Worm (Caenorhabditis elegans): ENCODE results near the gene srx-105.

The srx-105 gene

ce11 chrII:3701305-3701704 lies at the start of gene srx-105:
Gene srx-105 (minus strand): TSS chrII:3701405.
- TF ChIP-seq nhr-67 (tag; optimal IDR thresholded peaks at IDR 0.05), result no peak
- no peak for TF ChIP-seq ceh-16 (tag; optimal IDR thresholded peaks at IDR 0.05)
- TF ChIP-seq daf-12 (tag; optimal IDR thresholded peaks at IDR 0.05), result no peak
- no peak for TF ChIP-seq pqm-1 (tag; optimal IDR thresholded peaks at IDR 0.05)
- no peak for TF ChIP-seq nfya-1 (tag; optimal IDR thresholded peaks at IDR 0.05; ENCODE audit: insufficient read depth)
- TF ChIP-seq skn-1 (tag; optimal IDR thresholded peaks at IDR 0.05), result no peak
- TF ChIP-seq nhr-77 (tag; optimal IDR thresholded peaks at IDR 0.05), result no peak
- TF ChIP-seq mdl-1 (tag; optimal IDR thresholded peaks at IDR 0.05), result no peak
- TF ChIP-seq nhr-237 (tag; optimal IDR thresholded peaks at IDR 0.05), result no peak
- TF ChIP-seq nhr-12 (tag; optimal IDR thresholded peaks at IDR 0.05), result no peak
- no peak for TF ChIP-seq fkh-2 (tag; optimal IDR thresholded peaks at IDR 0.05)
- TF ChIP-seq unc-62 (GFP tag; optimal IDR thresholded peaks at IDR 0.05), result no peak
- no peak for TF ChIP-seq unc-39 (tag; optimal IDR thresholded peaks at IDR 0.05)
- TF ChIP-seq elt-1 (tag; optimal IDR thresholded peaks at IDR 0.05), result no peak
- no peak for TF ChIP-seq ZK546.5 (tag; optimal IDR thresholded peaks at IDR 0.05)
- TF ChIP-seq R02D3.7 (tag; optimal IDR thresholded peaks at IDR 0.05), result no peak
- TF ChIP-seq ama-1 (optimal IDR thresholded peaks at IDR 0.05), result no peak
- TF ChIP-seq elt-3 (tag; optimal IDR thresholded peaks at IDR 0.05), result no peak
- no peak for TF ChIP-seq fkh-10 (GFP tag; optimal IDR thresholded peaks at IDR 0.05)

- no peak for TF ChIP-seq nhr-67 (tag; optimal IDR thresholded peaks at IDR 0.05)
- TF ChIP-seq fos-1 (tag; optimal IDR thresholded peaks at IDR 0.05), result no peak
- TF ChIP-seq nfya-1 (tag; optimal IDR thresholded peaks at IDR 0.05; ENCODE audit: insufficient read depth), result no peak
- no peak for TF ChIP-seq jun-1 (tag; optimal IDR thresholded peaks at IDR 0.05)
- no peak for TF ChIP-seq nhr-28 (tag; optimal IDR thresholded peaks at IDR 0.05)
- no peak for TF ChIP-seq ama-1 (optimal IDR thresholded peaks at IDR 0.05)
- no peak for TF ChIP-seq zag-1 (tag; optimal IDR thresholded peaks at IDR 0.05)
- TF ChIP-seq eor-1 (tag; optimal IDR thresholded peaks at IDR 0.05), result no peak
- no peak for TF ChIP-seq ceh-82 (tag; optimal IDR thresholded peaks at IDR 0.05)
- TF ChIP-seq nhr-77 (tag; optimal IDR thresholded peaks at IDR 0.05), result no peak
- TF ChIP-seq nhr-23 (tag; optimal IDR thresholded peaks at IDR 0.05), result no peak
- TF ChIP-seq nhr-25 (tag; optimal IDR thresholded peaks at IDR 0.05), result no peak
- TF ChIP-seq egl-27 (tag; optimal IDR thresholded peaks at IDR 0.05), result no peak
- no peak for TF ChIP-seq daf-12 (tag; optimal IDR thresholded peaks at IDR 0.05)
These were observed 49.5 kb upstream of the srx-105 start, which contains the start of gene fbxb-91 for ce11 chrII:3750685-3751084. Gene fbxb-91 (minus strand): TSS chrII:3750785.

ce11 chrII:3748719-3749118 lies 47.5 kb upstream of the srx-105 start, which contains the start of gene fbxb-90:
Gene fbxb-90 (minus strand): TSS chrII:3748819.
- TF ChIP-seq nhr-25 (tag; optimal IDR thresholded peaks at IDR 0.05) (no peak), nhr-43 (tag; optimal IDR thresholded peaks at IDR 0.05; ENCODE audit: poor library complexity, severe bottlenecking) (no peak), lin-15B (tag; optimal IDR thresholded peaks at IDR 0.05) (no peak), unc-39 (tag; optimal IDR thresholded peaks at IDR 0.05) (no peak), aly-2 (tag; optimal IDR thresholded peaks at IDR 0.05) (no peak), nhr-23 (tag; optimal IDR thresholded peaks at IDR 0.05) (no peak), hmg-11 (tag; optimal IDR thresholded peaks at IDR 0.05) (no peak), ceh-16 (tag; optimal IDR thresholded peaks at IDR 0.05) (no peak)

- no peak for TF ChIP-seq nhr-23 (tag; optimal IDR thresholded peaks at IDR 0.05)
- no peak for TF ChIP-seq lin-39 (tag; optimal IDR thresholded peaks at IDR 0.05)
- TF ChIP-seq nhr-76 (tag; optimal IDR thresholded peaks at IDR 0.05), result no peak
- TF ChIP-seq mdl-1 (tag; optimal IDR thresholded peaks at IDR 0.05), result no peak
- TF ChIP-seq ama-1 (optimal IDR thresholded peaks at IDR 0.05), result no peak
- TF ChIP-seq nhr-12 (tag; optimal IDR thresholded peaks at IDR 0.05), result no peak
- no peak for TF ChIP-seq fkh-2 (tag; optimal IDR thresholded peaks at IDR 0.05)
- no peak for TF ChIP-seq nhr-25 (tag; optimal IDR thresholded peaks at IDR 0.05)
- TF ChIP-seq skn-1 (tag; optimal IDR thresholded peaks at IDR 0.05), result no peak
- no peak for TF ChIP-seq aly-2 (tag; optimal IDR thresholded peaks at IDR 0.05)
- no peak for TF ChIP-seq nhr-77 (tag; optimal IDR thresholded peaks at IDR 0.05)
- no peak for TF ChIP-seq elt-1 (tag; optimal IDR thresholded peaks at IDR 0.05)
- no peak for TF ChIP-seq jun-1 (tag; optimal IDR thresholded peaks at IDR 0.05)
- TF ChIP-seq pha-4 (tag; optimal IDR thresholded peaks at IDR 0.05), result no peak
- TF ChIP-seq snpc-4 (tag; optimal IDR thresholded peaks at IDR 0.05), result no peak
These were observed 46.2 kb upstream of the srx-105 start, which contains the start of gene fbxb-92 for ce11 chrII:3747405-3747804. Gene fbxb-92 (minus strand): TSS chrII:3747505.

All from whole organism, L3 larva.